Worm (Caenorhabditis elegans) whole organism, L2 larva: ENCODE data around the gene Y70G10A.3.

ENCODE experiments used
- F13H6.1 ChIP-seq: sonication (generic microtip); optimal IDR thresholded peaks from 2 replicates; lab custom pipeline; 2016; ENCODE audit warnings: missing genetic modification characterization, missing compliant biosample characterization
- aly-2 ChIP-seq: fragments of 150-350 bp; optimal IDR thresholded peaks from 2 replicates; lab custom pipeline; 2014; ENCODE audit warnings: missing biosample characterization, missing genetic modification characterization
- ama-1 ChIP-seq: fragments of 150-350 bp; optimal IDR thresholded peaks from 2 replicates; lab custom pipeline; 2018; ENCODE audit warnings: inconsistent platforms
- lin-13 ChIP-seq: fragments of 150-350 bp; optimal IDR thresholded peaks from 2 replicates; lab custom pipeline; 2014; ENCODE audit warnings: missing biosample characterization, missing genetic modification reagents, missing genetic modification characterization
- lsy-2 ChIP-seq, 2 experiments: fragments of 150-350 bp in 1 of 2; sonication (generic microtip) in 1 of 2; optimal IDR thresholded peaks; 2 replicates each; lab custom pipeline; 2014 to 2017; ENCODE audit warnings: missing biosample characterization in 2 of 2, missing genetic modification characterization in 2 of 2
- mdl-1 ChIP-seq, 2 experiments: fragments of 150-350 bp in 1 of 2; sonication (generic microtip) in 1 of 2; optimal IDR thresholded peaks; 2 replicates each; lab custom pipeline; 2017; ENCODE audit warnings: missing biosample characterization in 2 of 2, missing genetic modification characterization in 2 of 2
- nhr-12 ChIP-seq: fragments of 150-350 bp; optimal IDR thresholded peaks from 2 replicates; lab custom pipeline; 2014; ENCODE audit warnings: missing biosample characterization, missing genetic modification characterization
- nhr-23 ChIP-seq: fragments of 150-350 bp; optimal IDR thresholded peaks from 2 replicates; lab custom pipeline; 2014; ENCODE audit warnings: missing biosample characterization, missing genetic modification reagents, missing genetic modification characterization
- nhr-237 ChIP-seq: fragments of 150-350 bp; optimal IDR thresholded peaks from 2 replicates; lab custom pipeline; 2014; ENCODE audit warnings: missing biosample characterization, missing genetic modification characterization
- unc-62 ChIP-seq: fragments of 150-350 bp; optimal IDR thresholded peaks from 2 replicates; lab custom pipeline; 2014; ENCODE audit warnings: missing biosample characterization, missing genetic modification reagents, missing genetic modification characterization
- zag-1 ChIP-seq: fragments of 150-350 bp; optimal IDR thresholded peaks from 2 replicates; lab custom pipeline; 2014; ENCODE audit warnings: missing biosample characterization, missing genetic modification characterization
- ztf-1 ChIP-seq: fragments of 200-800 bp; sonication (Bioruptor generic); conservative IDR thresholded peaks from 2 replicates; pipeline ENCODE4 v1.3.6; 2022; ENCODE audit warnings: missing genetic modification characterization, missing compliant biosample characterization

DNA sequence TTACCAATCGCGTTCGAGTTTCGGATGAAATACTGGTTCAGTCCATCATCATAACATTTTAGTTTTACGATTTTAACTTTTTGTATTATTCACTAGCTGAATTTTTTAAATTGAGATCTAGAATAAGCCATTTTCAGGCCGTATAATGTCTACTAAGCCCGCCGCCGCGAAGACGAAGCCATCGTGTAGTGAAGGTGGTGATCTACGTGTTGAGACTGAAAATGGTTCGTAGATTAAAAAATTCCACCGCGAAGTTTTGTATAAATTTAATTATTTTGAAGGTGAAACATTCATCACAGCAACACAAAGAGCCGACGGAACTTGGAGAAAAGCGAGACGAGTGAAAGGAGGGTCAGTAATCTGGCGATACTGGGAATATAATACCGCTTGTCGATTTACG lies 29.2 kb upstream of the Y70G10A.3 start, which contains the start of gene T20G5.9:
- no peak for TF ChIP-seq ama-1 (lab: Kevin White, UChicago)
- no peak for TF ChIP-seq nhr-12
- TF ChIP-seq zag-1 (tag; lab: Kevin White, UChicago), result no peak
- TF ChIP-seq unc-62, result no peak
- no peak for TF ChIP-seq F13H6.1 (tag; lab: Kevin White, UChicago)
- no peak for TF ChIP-seq lin-13 (GFP tag; lab: Kevin White, UChicago)
- no peak for TF ChIP-seq mdl-1 (tag; optimal IDR thresholded peaks at IDR 0.05; lab: Kevin White, UChicago)
- no peak for TF ChIP-seq lsy-2 (tag; optimal IDR thresholded peaks at IDR 0.05; lab: Kevin White, UChicago)
- TF ChIP-seq nhr-237 (tag; lab: Kevin White, UChicago), result no peak
- no peak for TF ChIP-seq aly-2 (tag; lab: Kevin White, UChicago)
- TF ChIP-seq ztf-1 (GFP tag; lab: Robert Waterston, UW), result no peak
- TF ChIP-seq nhr-23 (tag; lab: Kevin White, UChicago), result no peak
